Worm (Caenorhabditis elegans) whole organism, L2 larva: Measurements from ENCODE around the gene R07B7.8.

Source experiments
- ZK546.5 ChIP-seq: sonication (generic microtip); optimal IDR thresholded peaks from 2 replicates; lab custom pipeline; 2017; ENCODE audit warnings: missing biosample characterization, missing genetic modification characterization
- ama-1 ChIP-seq: fragments of 150-350 bp; optimal IDR thresholded peaks from 2 replicates; lab custom pipeline; 2018; ENCODE audit warnings: inconsistent platforms
- gmeb-1 ChIP-seq: fragments of 150-350 bp; optimal IDR thresholded peaks from 2 replicates; lab custom pipeline; 2014; ENCODE audit warnings: missing biosample characterization, missing genetic modification characterization
- nhr-237 ChIP-seq: fragments of 150-350 bp; optimal IDR thresholded peaks from 2 replicates; lab custom pipeline; 2014; ENCODE audit warnings: missing biosample characterization, missing genetic modification characterization
- nhr-77 ChIP-seq: fragments of 150-350 bp; optimal IDR thresholded peaks from 2 replicates; lab custom pipeline; 2014; ENCODE audit warnings: missing biosample characterization, missing genetic modification characterization
- sma-3 ChIP-seq: sonication (generic microtip); optimal IDR thresholded peaks from 2 replicates; lab custom pipeline; 2016; ENCODE audit warnings: missing genetic modification reagents, missing genetic modification characterization, missing compliant biosample characterization

DNA sequence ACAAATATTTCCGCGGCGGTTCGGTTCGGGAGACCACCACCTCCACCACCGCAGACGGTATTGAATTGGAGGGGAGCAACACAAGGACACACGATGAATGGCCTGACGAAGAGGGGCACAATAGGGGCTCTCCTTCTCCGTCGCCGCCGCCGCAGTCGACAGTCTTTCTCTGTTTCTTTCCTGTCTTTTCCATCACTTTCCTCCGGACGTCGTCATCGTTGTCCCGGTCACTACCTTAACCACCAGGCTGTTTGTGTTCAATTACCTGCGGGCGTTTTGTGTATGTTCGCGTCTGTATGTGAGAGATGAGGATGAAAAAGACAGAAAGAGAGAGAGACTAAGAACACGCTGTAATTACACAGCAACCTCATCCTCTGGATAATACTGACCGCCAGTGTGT is 44.4 kb downstream of the R07B7.8 start:
- TF ChIP-seq sma-3 (GFP tag; lab: Kevin White, UChicago) (no peak), ZK546.5 (tag; lab: Kevin White, UChicago) (no peak), ama-1 (lab: Kevin White, UChicago) (no peak), gmeb-1 (tag; lab: Kevin White, UChicago) (no peak), nhr-77 (no peak), nhr-237 (no peak)
